Worm (Caenorhabditis elegans) whole organism, mixed stage, embryonic: ENCODE data around the gene znf-622.

Experiments used
- M03D4.4 ChIP-seq: sonication (generic microtip); optimal IDR thresholded peaks from 2 replicates; lab custom pipeline; 2017; ENCODE audit warnings: mild to moderate bottlenecking, missing genetic modification characterization, missing compliant biosample characterization
- bed-3 ChIP-seq: fragments of 200-800 bp; sonication (Bioruptor generic); optimal IDR thresholded peaks from 3 replicates; lab custom pipeline; 2018; ENCODE audit warnings: mild to moderate bottlenecking, missing genetic modification characterization, moderate library complexity, missing compliant biosample characterization
- blmp-1 ChIP-seq: fragments of 150-350 bp; optimal IDR thresholded peaks from 2 replicates; lab custom pipeline; 2014; ENCODE audit warnings: missing biosample characterization, missing genetic modification characterization
- ceh-39 ChIP-seq: fragments of 150-350 bp; optimal IDR thresholded peaks from 2 replicates; lab custom pipeline; 2014; ENCODE audit warnings: missing biosample characterization, missing genetic modification characterization
- ceh-43 ChIP-seq: fragments of 200-800 bp; sonication (Bioruptor generic); optimal IDR thresholded peaks from 2 replicates; lab custom pipeline; 2018; ENCODE audit warnings: mild to moderate bottlenecking, missing genetic modification characterization, moderate library complexity, missing compliant biosample characterization
- ceh-83 ChIP-seq: fragments of 200-800 bp; sonication (Bioruptor generic); optimal IDR thresholded peaks from 2 replicates; lab custom pipeline; 2018; ENCODE audit warnings: mild to moderate bottlenecking, missing genetic modification characterization, missing compliant biosample characterization
- ces-1 ChIP-seq: fragments of 150-350 bp; optimal IDR thresholded peaks from 2 replicates; lab custom pipeline; 2014; ENCODE audit warnings: missing biosample characterization, missing genetic modification reagents, missing genetic modification characterization
- cnd-1 ChIP-seq: fragments of 200-800 bp; sonication (Bioruptor generic); optimal IDR thresholded peaks from 2 replicates; lab custom pipeline; 2018; ENCODE audit warnings: mild to moderate bottlenecking, missing genetic modification characterization, missing compliant biosample characterization
- drap-1 ChIP-seq: fragments of 200-800 bp; sonication (Bioruptor generic); optimal IDR thresholded peaks from 3 replicates; lab custom pipeline; 2018; ENCODE audit warnings: mild to moderate bottlenecking, missing genetic modification characterization, missing compliant biosample characterization
- elt-1 ChIP-seq: sonication (generic microtip); optimal IDR thresholded peaks from 2 replicates; lab custom pipeline; 2017; ENCODE audit warnings: missing genetic modification characterization, mild to moderate bottlenecking, missing compliant biosample characterization, antibody characterized with exemption, moderate library complexity, borderline replicate concordance; ENCODE audit not compliant: insufficient read depth
- flh-1 ChIP-seq: fragments of 200-800 bp; sonication (Bioruptor generic); optimal IDR thresholded peaks from 2 replicates; lab custom pipeline; 2018; ENCODE audit warnings: mild to moderate bottlenecking, missing genetic modification characterization, moderate library complexity, missing compliant biosample characterization
- ham-2 ChIP-seq: fragments of 200-800 bp; sonication (Bioruptor generic); optimal IDR thresholded peaks from 2 replicates; lab custom pipeline; 2018; ENCODE audit warnings: mild to moderate bottlenecking, missing genetic modification characterization, missing compliant biosample characterization
- hlh-1 ChIP-seq: fragments of 150-350 bp; optimal IDR thresholded peaks from 2 replicates; lab custom pipeline; 2014; ENCODE audit warnings: missing biosample characterization, missing genetic modification reagents, missing genetic modification characterization
- lin-13 ChIP-seq: fragments of 150-350 bp; optimal IDR thresholded peaks from 2 replicates; lab custom pipeline; 2014; ENCODE audit warnings: missing biosample characterization, missing genetic modification characterization
- lin-32 ChIP-seq: fragments of 200-800 bp; sonication (Bioruptor generic); optimal IDR thresholded peaks from 2 replicates; lab custom pipeline; 2018; ENCODE audit warnings: mild to moderate bottlenecking, missing genetic modification characterization, missing compliant biosample characterization
- lsy-2 ChIP-seq: fragments of 150-350 bp; optimal IDR thresholded peaks from 2 replicates; lab custom pipeline; 2014; ENCODE audit warnings: missing biosample characterization, missing genetic modification characterization
- mep-1 ChIP-seq: fragments of 150-350 bp; optimal IDR thresholded peaks from 2 replicates; lab custom pipeline; 2017; ENCODE audit warnings: missing biosample characterization, missing genetic modification reagents, missing genetic modification characterization, inconsistent platforms
- mls-2 ChIP-seq: sonication (generic microtip); optimal IDR thresholded peaks from 2 replicates; lab custom pipeline; 2016; ENCODE audit warnings: mild to moderate bottlenecking, missing genetic modification characterization, moderate library complexity, missing compliant biosample characterization
- nhr-12 ChIP-seq: fragments of 150-350 bp; optimal IDR thresholded peaks from 2 replicates; lab custom pipeline; 2014; ENCODE audit warnings: missing biosample characterization, missing genetic modification characterization
- nhr-2 ChIP-seq: fragments of 150-350 bp; optimal IDR thresholded peaks from 2 replicates; lab custom pipeline; 2014; ENCODE audit warnings: missing biosample characterization, missing genetic modification characterization
- nhr-237 ChIP-seq: fragments of 150-350 bp; optimal IDR thresholded peaks from 2 replicates; lab custom pipeline; 2014; ENCODE audit warnings: missing biosample characterization, missing genetic modification characterization
- nhr-28 ChIP-seq: fragments of 150-350 bp; optimal IDR thresholded peaks from 2 replicates; lab custom pipeline; 2014; ENCODE audit warnings: missing biosample characterization, missing genetic modification characterization
- nhr-76 ChIP-seq: sonication (generic microtip); optimal IDR thresholded peaks from 2 replicates; lab custom pipeline; 2017; ENCODE audit warnings: missing biosample characterization, missing genetic modification characterization
- pha-4 ChIP-seq: fragments of 150-350 bp; optimal IDR thresholded peaks from 2 replicates; lab custom pipeline; 2018; ENCODE audit warnings: missing biosample characterization, missing genetic modification reagents, missing genetic modification characterization
- sem-2 ChIP-seq: fragments of 200-800 bp; sonication (Bioruptor generic); optimal IDR thresholded peaks from 2 replicates; lab custom pipeline; 2018; ENCODE audit warnings: mild to moderate bottlenecking, missing genetic modification characterization, missing compliant biosample characterization
- snpc-4 ChIP-seq: fragments of 150-350 bp; optimal IDR thresholded peaks from 2 replicates; lab custom pipeline; 2014; ENCODE audit warnings: missing biosample characterization, missing genetic modification characterization
- sptf-1 ChIP-seq: sonication (generic microtip); optimal IDR thresholded peaks from 2 replicates; lab custom pipeline; 2017; ENCODE audit warnings: mild to moderate bottlenecking, missing genetic modification characterization, moderate library complexity, missing compliant biosample characterization
- tbx-8 ChIP-seq: fragments of 200-800 bp; sonication (Bioruptor generic); optimal IDR thresholded peaks from 2 replicates; lab custom pipeline; 2018; ENCODE audit warnings: mild to moderate bottlenecking, missing genetic modification characterization, moderate library complexity, missing compliant biosample characterization
- unc-120 ChIP-seq: sonication (generic microtip); optimal IDR thresholded peaks from 2 replicates; lab custom pipeline; 2017; ENCODE audit warnings: missing genetic modification characterization, missing compliant biosample characterization; ENCODE audit not compliant: poor library complexity, severe bottlenecking
- zip-8 ChIP-seq: fragments of 150-350 bp; optimal IDR thresholded peaks from 2 replicates; lab custom pipeline; 2014; ENCODE audit warnings: missing biosample characterization, missing genetic modification characterization
- ztf-11 ChIP-seq: fragments of 150-350 bp; optimal IDR thresholded peaks from 2 replicates; lab custom pipeline; 2014; ENCODE audit warnings: missing biosample characterization, missing genetic modification characterization

znf-622 gene

ce11 chrIII:6381584-6382391, at the start of gene znf-622:
TSS of gene znf-622 (plus strand) at chrIII:6381634.
- TF ChIP-seq unc-120 (tag; lab: Kevin White, UChicago), result no peak
- TF ChIP-seq ceh-39, result no peak
- TF ChIP-seq bed-3 (GFP tag; lab: Kevin White, UChicago), result no peak
- TF ChIP-seq blmp-1 (tag; lab: Kevin White, UChicago), result no peak
- TF ChIP-seq nhr-237 (tag; lab: Kevin White, UChicago), result no peak
- TF ChIP-seq nhr-12 (tag; lab: Kevin White, UChicago), result no peak
- no peak for TF ChIP-seq nhr-76 (tag; lab: Kevin White, UChicago)
- TF ChIP-seq sptf-1 (tag; lab: Kevin White, UChicago), result no peak
- TF ChIP-seq ceh-43 (GFP tag; lab: Kevin White, UChicago), result no peak
- TF ChIP-seq ceh-83 (GFP tag; lab: Kevin White, UChicago), result no peak
- no peak for TF ChIP-seq elt-1 (tag; lab: Kevin White, UChicago)
- TF ChIP-seq ztf-11 (tag; lab: Kevin White, UChicago), result no peak
- TF ChIP-seq tbx-8, result no peak
- TF ChIP-seq zip-8, result no peak
- TF ChIP-seq cnd-1 (tag; lab: Kevin White, UChicago), result no peak
- TF ChIP-seq drap-1 (GFP tag; lab: Kevin White, UChicago), result no peak
- TF ChIP-seq sem-2 (GFP tag; lab: Kevin White, UChicago), result no peak
- TF ChIP-seq ces-1 (GFP tag; lab: Kevin White, UChicago), result no peak

- TF ChIP-seq mep-1, result no peak
- no peak for TF ChIP-seq nhr-28 (tag; lab: Kevin White, UChicago)
- peak; percentile 80 for TF ChIP-seq ces-1 (GFP tag; lab: Kevin White, UChicago)
- TF ChIP-seq, all 35 proteins: peak for 1
Measured at ce11 chrIII:6334364-6334763, 47.1 kb upstream of the znf-622 start.

ce11 chrIII:6339919-6340434, 41.5 kb upstream of the znf-622 start, which contains the start of gene let-767:
TSS of gene let-767 (minus strand) at chrIII:6339969.
- TF ChIP-seq elt-1 (tag; lab: Kevin White, UChicago) (no peak), mep-1 (no peak), mls-2 (no peak), nhr-2 (tag; lab: Kevin White, UChicago) (no peak)

ce11 chrIII:6341878-6342453, 39.5 kb upstream of the znf-622 start, which contains the start of gene rpn-13:
TSS of gene rpn-13 (minus strand) at chrIII:6341928.
- TF ChIP-seq lin-13 (tag; lab: Kevin White, UChicago), result peak; percentile 31
- peak; percentile 42 for TF ChIP-seq drap-1 (GFP tag; lab: Kevin White, UChicago)
- TF ChIP-seq nhr-76 (tag; lab: Kevin White, UChicago), result no peak
- no peak for TF ChIP-seq snpc-4 (tag; lab: Kevin White, UChicago)
- TF ChIP-seq nhr-12 (tag; lab: Kevin White, UChicago), result no peak
- TF ChIP-seq ceh-39, result no peak
- TF ChIP-seq mep-1, result no peak
- peak; percentile 33 for TF ChIP-seq ces-1 (GFP tag; lab: Kevin White, UChicago)
- no peak for TF ChIP-seq sptf-1 (tag; lab: Kevin White, UChicago)
- TF ChIP-seq ham-2 (GFP tag; lab: Kevin White, UChicago), result no peak
- TF ChIP-seq ceh-43 (GFP tag; lab: Kevin White, UChicago), result peak; percentile 0
- no peak for TF ChIP-seq elt-1 (tag; lab: Kevin White, UChicago)
- no peak for TF ChIP-seq ceh-83 (GFP tag; lab: Kevin White, UChicago)
- no peak for TF ChIP-seq lin-32 (GFP tag; lab: Kevin White, UChicago)
- TF ChIP-seq lsy-2, result peak; percentile 97
- no peak for TF ChIP-seq hlh-1 (tag; lab: Kevin White, UChicago)
- peak; percentile 95 for TF ChIP-seq unc-120 (tag; lab: Kevin White, UChicago)
- peak; percentile 10 for TF ChIP-seq pha-4
- TF ChIP-seq flh-1 (GFP tag; lab: Kevin White, UChicago), result no peak
- peak; percentile 43 for TF ChIP-seq M03D4.4 (tag; lab: Kevin White, UChicago)
